Fruit fly (Drosophila melanogaster) whole organism: ENCODE results near the gene CG15201.

ENCODE experiments used
- Dll ChIP-seq: fragments of >200 bp; optimal IDR thresholded peaks from 2 replicates; lab custom pipeline; 2017
- pan ChIP-seq: fragments of >200 bp; optimal IDR thresholded peaks from 2 replicates; lab custom pipeline; 2017
- psq ChIP-seq: fragments of >200 bp; optimal IDR thresholded peaks from 2 replicates; lab custom pipeline; 2017

dm6 chrX:11147553-11148067 is 3.7 kb downstream of the CG15201 start:
- TF ChIP-seq pan (lab: Kevin White, UChicago) (no peak), psq (no peak), Dll (lab: Kevin White, UChicago) (no peak)
